Worm (Caenorhabditis elegans) whole organism, L3 larva: ENCODE data around the gene fbxa-84.
A peak's percentile ranks its signal among the peaks of the same experiment; 100 is the strongest.

ENCODE experiments used
- R02D3.7 ChIP-seq: fragments of 150-350 bp; optimal IDR thresholded peaks from 2 replicates; lab custom pipeline; 2014; ENCODE audit warnings: missing biosample characterization, missing genetic modification characterization
- aly-2 ChIP-seq: fragments of 150-350 bp; optimal IDR thresholded peaks from 2 replicates; lab custom pipeline; 2014; ENCODE audit warnings: missing biosample characterization, missing genetic modification characterization
- ama-1 ChIP-seq: fragments of 150-350 bp; optimal IDR thresholded peaks from 2 replicates; lab custom pipeline; 2018
- ceh-16 ChIP-seq: sonication (generic microtip); optimal IDR thresholded peaks from 2 replicates; lab custom pipeline; 2017; ENCODE audit warnings: missing biosample characterization, missing genetic modification characterization
- ceh-28 ChIP-seq: fragments of 150-350 bp; optimal IDR thresholded peaks from 2 replicates; lab custom pipeline; 2014; ENCODE audit warnings: missing biosample characterization, missing genetic modification reagents, missing genetic modification characterization
- ceh-82 ChIP-seq: fragments of 150-350 bp; optimal IDR thresholded peaks from 2 replicates; lab custom pipeline; 2014; ENCODE audit warnings: missing biosample characterization, missing genetic modification characterization
- egl-27 ChIP-seq: sonication (generic microtip); optimal IDR thresholded peaks from 4 replicates; lab custom pipeline; 2017; ENCODE audit warnings: missing biosample characterization, missing genetic modification reagents, missing genetic modification characterization
- egl-5 ChIP-seq: fragments of 150-350 bp; optimal IDR thresholded peaks from 2 replicates; lab custom pipeline; 2017; ENCODE audit warnings: missing biosample characterization, missing genetic modification reagents, missing genetic modification characterization, inconsistent platforms
- elt-1 ChIP-seq: fragments of 150-350 bp; optimal IDR thresholded peaks from 2 replicates; lab custom pipeline; 2014; ENCODE audit warnings: missing biosample characterization, missing genetic modification characterization
- elt-2 ChIP-seq: sonication (generic microtip); optimal IDR thresholded peaks from 2 replicates; lab custom pipeline; 2016; ENCODE audit warnings: missing genetic modification reagents, mild to moderate bottlenecking, missing genetic modification characterization, missing compliant biosample characterization
- elt-3 ChIP-seq, 3 experiments: fragments of 150-350 bp in 1 of 3; sonication (generic microtip) in 2 of 3; optimal IDR thresholded peaks; 2 replicates in 2 of 3; 4 replicates in 1 of 3; lab custom pipeline; 2014 to 2017; ENCODE audit warnings: missing biosample characterization in 3 of 3, missing genetic modification characterization in 3 of 3
- fkh-10 ChIP-seq: sonication (generic microtip); optimal IDR thresholded peaks from 2 replicates; lab custom pipeline; 2017; ENCODE audit warnings: missing biosample characterization, missing genetic modification reagents, missing genetic modification characterization
- fkh-2 ChIP-seq: fragments of 150-350 bp; optimal IDR thresholded peaks from 2 replicates; lab custom pipeline; 2014; ENCODE audit warnings: missing biosample characterization, missing genetic modification reagents, missing genetic modification characterization
- hmg-11 ChIP-seq: sonication (generic microtip); optimal IDR thresholded peaks from 2 replicates; lab custom pipeline; 2016; ENCODE audit warnings: missing genetic modification characterization, missing compliant biosample characterization
- jun-1 ChIP-seq: fragments of 150-350 bp; optimal IDR thresholded peaks from 2 replicates; lab custom pipeline; 2014; ENCODE audit warnings: missing biosample characterization, missing genetic modification reagents, missing genetic modification characterization
- lin-15B ChIP-seq: fragments of 150-350 bp; optimal IDR thresholded peaks from 2 replicates; lab custom pipeline; 2014; ENCODE audit warnings: missing biosample characterization, missing genetic modification characterization
- lin-39 ChIP-seq: fragments of 150-350 bp; optimal IDR thresholded peaks from 2 replicates; lab custom pipeline; 2018; ENCODE audit warnings: missing biosample characterization, missing genetic modification reagents, missing genetic modification characterization
- lsy-12 ChIP-seq: sonication (generic microtip); optimal IDR thresholded peaks from 2 replicates; lab custom pipeline; 2016; ENCODE audit warnings: mild to moderate bottlenecking, missing genetic modification characterization, missing compliant biosample characterization
- nfya-1 ChIP-seq: sonication (generic microtip); optimal IDR thresholded peaks from 2 replicates; lab custom pipeline; 2017; ENCODE audit warnings: missing genetic modification characterization, mild to moderate bottlenecking, missing compliant biosample characterization, antibody characterized with exemption, moderate library complexity; ENCODE audit not compliant: insufficient read depth
- nhr-11 ChIP-seq: fragments of 150-350 bp; optimal IDR thresholded peaks from 2 replicates; lab custom pipeline; 2014; ENCODE audit warnings: missing biosample characterization, missing genetic modification characterization
- nhr-23 ChIP-seq: fragments of 150-350 bp; optimal IDR thresholded peaks from 2 replicates; lab custom pipeline; 2014; ENCODE audit warnings: missing biosample characterization, missing genetic modification reagents, missing genetic modification characterization
- nhr-237 ChIP-seq: fragments of 150-350 bp; optimal IDR thresholded peaks from 2 replicates; lab custom pipeline; 2014; ENCODE audit warnings: missing biosample characterization, missing genetic modification characterization
- nhr-25 ChIP-seq: sonication (generic microtip); optimal IDR thresholded peaks from 2 replicates; lab custom pipeline; 2017; ENCODE audit warnings: missing biosample characterization, missing genetic modification characterization
- nhr-28 ChIP-seq: fragments of 150-350 bp; optimal IDR thresholded peaks from 2 replicates; lab custom pipeline; 2014; ENCODE audit warnings: missing biosample characterization, missing genetic modification characterization
- nhr-76 ChIP-seq: fragments of 150-350 bp; sonication (generic microtip); optimal IDR thresholded peaks from 5 replicates; lab custom pipeline; 2014; ENCODE audit warnings: missing biosample characterization, missing genetic modification characterization
- nhr-77 ChIP-seq: fragments of 150-350 bp; optimal IDR thresholded peaks from 2 replicates; lab custom pipeline; 2014; ENCODE audit warnings: missing biosample characterization, missing genetic modification characterization
- pha-4 ChIP-seq: fragments of 150-350 bp; optimal IDR thresholded peaks from 2 replicates; lab custom pipeline; 2014; ENCODE audit warnings: missing biosample characterization, missing genetic modification reagents, missing genetic modification characterization
- pqm-1 ChIP-seq: fragments of 150-350 bp; optimal IDR thresholded peaks from 2 replicates; lab custom pipeline; 2017; ENCODE audit warnings: missing biosample characterization, missing genetic modification characterization, inconsistent platforms
- sea-2 ChIP-seq: fragments of 150-350 bp; sonication (generic microtip); optimal IDR thresholded peaks from 4 replicates; lab custom pipeline; 2014; ENCODE audit warnings: missing biosample characterization, missing genetic modification reagents, missing genetic modification characterization
- skn-1 ChIP-seq: fragments of 150-350 bp; optimal IDR thresholded peaks from 2 replicates; lab custom pipeline; 2014; ENCODE audit warnings: missing biosample characterization, missing genetic modification characterization
- snpc-4 ChIP-seq: fragments of 150-350 bp; optimal IDR thresholded peaks from 2 replicates; lab custom pipeline; 2014; ENCODE audit warnings: missing biosample characterization, missing genetic modification characterization
- unc-62 ChIP-seq: fragments of 150-350 bp; sonication (generic microtip); optimal IDR thresholded peaks from 4 replicates; lab custom pipeline; 2014; ENCODE audit warnings: missing biosample characterization, missing genetic modification reagents, missing genetic modification characterization
- ztf-11 ChIP-seq: fragments of 150-350 bp; optimal IDR thresholded peaks from 2 replicates; lab custom pipeline; 2014; ENCODE audit warnings: missing biosample characterization, missing genetic modification characterization
- ztf-4 ChIP-seq: fragments of 150-350 bp; optimal IDR thresholded peaks from 2 replicates; lab custom pipeline; 2014; ENCODE audit warnings: missing biosample characterization, missing genetic modification characterization

fbxa-84 gene

DNA sequence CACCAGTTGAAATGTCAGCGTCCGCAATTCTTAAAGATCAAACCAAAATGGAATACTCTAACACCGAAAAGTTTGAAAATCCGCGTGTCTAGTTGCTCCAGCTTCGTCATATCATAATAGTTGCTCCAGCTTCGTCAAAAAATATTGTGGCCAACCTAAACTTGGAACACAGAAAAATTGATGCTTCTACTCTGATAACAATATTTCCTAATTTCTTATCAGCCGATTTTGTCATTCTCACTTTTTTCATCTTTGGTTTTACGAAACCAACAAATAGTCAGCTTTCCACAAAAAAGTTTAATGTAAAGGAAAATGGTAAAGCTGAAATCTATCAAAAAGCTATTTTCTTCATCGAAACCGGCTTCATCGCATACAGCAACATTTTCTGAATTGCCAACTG is at the start of gene fbxa-84:
Gene fbxa-84 (plus strand): TSS at position 34 of the 400 bp plus-strand sequence.
- TF ChIP-seq elt-2 (tag; lab: Kevin White, UChicago) (peak; percentile 54), nhr-237 (no peak)

- TF ChIP-seq pqm-1, result peak; percentile 47
- no peak for TF ChIP-seq ztf-4 (tag; lab: Kevin White, UChicago)
- peak; percentile 62 for TF ChIP-seq elt-2 (tag; lab: Kevin White, UChicago)
Observed at ce11 chrV:15133812-15134211, 48.4 kb upstream of the fbxa-84 start.

DNA sequence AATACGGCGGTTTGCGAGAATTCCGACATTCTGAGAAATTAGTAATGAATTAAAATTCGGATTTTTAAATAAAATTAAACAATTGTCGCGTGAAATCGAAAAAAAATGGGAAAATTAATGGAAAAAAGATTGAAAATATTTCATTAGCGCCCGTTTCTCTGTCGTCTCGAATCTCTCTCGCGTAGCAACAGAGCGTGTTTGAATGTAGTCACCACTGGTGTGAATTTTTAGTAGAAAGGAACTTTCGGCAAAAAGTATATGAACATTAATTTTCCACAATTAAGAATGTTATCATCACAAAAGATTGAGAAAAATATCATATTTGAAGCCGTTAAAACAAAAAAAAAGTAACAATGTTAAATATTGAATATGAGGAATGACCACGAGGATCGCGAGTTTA is 45.5 kb upstream of the fbxa-84 start, which contains the start of gene aipl-1:
Gene aipl-1 (minus strand): TSS at position 30 of the 400 bp plus-strand sequence.
- TF ChIP-seq hmg-11 (tag; lab: Kevin White, UChicago) (no peak), nfya-1 (peak; percentile 84), jun-1 (peak; percentile 39), egl-27 (tag; lab: Kevin White, UChicago) (no peak), pha-4 (tag; lab: Kevin White, UChicago) (peak; percentile 95), nhr-77 (tag; lab: Kevin White, UChicago) (no peak), nhr-76 (no peak), sea-2 (no peak), R02D3.7 (peak; percentile 69), fkh-2 (tag; lab: Kevin White, UChicago) (no peak), nhr-25 (tag; lab: Kevin White, UChicago) (peak; percentile 66), lin-39 (tag; lab: Kevin White, UChicago) (peak; percentile 53), ceh-28 (tag; lab: Kevin White, UChicago) (peak; percentile 42), snpc-4 (tag; lab: Kevin White, UChicago) (peak; percentile 79), elt-3 (tag; optimal IDR thresholded peaks at IDR 0.05; lab: Kevin White, UChicago) (peak in 1 of 3 experiments; percentile 66), nhr-28 (tag; lab: Kevin White, UChicago) (no peak), egl-5 (peak; percentile 21), aly-2 (tag; lab: Kevin White, UChicago) (no peak), skn-1 (tag; lab: Kevin White, UChicago) (peak; percentile 9), ama-1 (no peak), lin-15B (tag; lab: Kevin White, UChicago) (peak; percentile 94), fkh-10 (GFP tag; lab: Kevin White, UChicago) (peak; percentile 60), pqm-1 (peak; percentile 74), elt-2 (tag; lab: Kevin White, UChicago) (peak; percentile 43), ceh-82 (peak; percentile 34), nhr-23 (peak; percentile 75)

ce11 chrV:15139811-15140210 is 42.4 kb upstream of the fbxa-84 start:
- peak; percentile 60 for TF ChIP-seq pha-4 (tag; lab: Kevin White, UChicago)
- TF ChIP-seq pqm-1, result peak; percentile 53
- no peak for TF ChIP-seq ceh-82
- TF ChIP-seq elt-2 (tag; lab: Kevin White, UChicago), result peak; percentile 53

- TF ChIP-seq elt-2 (tag; lab: Kevin White, UChicago), result no peak
- no peak for TF ChIP-seq nhr-237
- TF ChIP-seq pha-4 (tag; lab: Kevin White, UChicago), result no peak
- TF ChIP-seq fkh-2 (tag; lab: Kevin White, UChicago), result no peak
- TF ChIP-seq sea-2, result no peak
- TF ChIP-seq aly-2 (tag; lab: Kevin White, UChicago), result no peak
- TF ChIP-seq nhr-28 (tag; lab: Kevin White, UChicago), result no peak
- no peak for TF ChIP-seq lsy-12 (tag; lab: Kevin White, UChicago)
- TF ChIP-seq lin-15B (tag; lab: Kevin White, UChicago), result no peak
- no peak for TF ChIP-seq elt-1 (tag; lab: Kevin White, UChicago)
- TF ChIP-seq nhr-11 (tag; lab: Kevin White, UChicago), result no peak
- no peak for TF ChIP-seq ztf-11
- no peak for TF ChIP-seq nhr-77 (tag; lab: Kevin White, UChicago)
- no peak for TF ChIP-seq ceh-16 (tag; lab: Kevin White, UChicago)
- TF ChIP-seq unc-62 (GFP tag; lab: Kevin White, UChicago), result no peak
Observed at ce11 chrV:15140247-15140646, 42.0 kb upstream of the fbxa-84 start, which contains the start of gene K08F9.3. Gene K08F9.3, plus strand, starts transcription at chrV:15140547.
